Worm (Caenorhabditis elegans) whole organism, early embryonic: ENCODE measurements around the gene ugt-50.

Experiments
- F13C5.2 ChIP-seq: sonication (generic microtip); optimal IDR thresholded peaks from 2 replicates; lab custom pipeline; 2017; ENCODE audit warnings: mild to moderate bottlenecking, missing genetic modification characterization, inconsistent platforms, missing compliant biosample characterization
- ama-1 ChIP-seq: fragments of 150-350 bp; optimal IDR thresholded peaks from 2 replicates; lab custom pipeline; 2014
- ceh-36 ChIP-seq: sonication (generic microtip); optimal IDR thresholded peaks from 2 replicates; lab custom pipeline; 2016; ENCODE audit warnings: missing genetic modification characterization, inconsistent platforms, missing compliant biosample characterization
- hmbx-1 ChIP-seq: sonication (generic microtip); optimal IDR thresholded peaks from 2 replicates; lab custom pipeline; 2016; ENCODE audit warnings: mild to moderate bottlenecking, missing genetic modification characterization, missing compliant biosample characterization
- hmg-4 ChIP-seq: fragments of 200-800 bp; sonication (Bioruptor generic); optimal IDR thresholded peaks from 2 replicates; lab custom pipeline; 2018; ENCODE audit warnings: mild to moderate bottlenecking, missing genetic modification characterization, missing compliant biosample characterization
- scrt-1 ChIP-seq: fragments of 200-800 bp; sonication (Bioruptor generic); IDR thresholded peaks from 2 replicates; pipeline ENCODE4 v1.3.6; 2022; ENCODE audit warnings: missing genetic modification characterization, missing compliant biosample characterization
- sea-1 ChIP-seq: fragments of 200-800 bp; sonication (Bioruptor generic); conservative IDR thresholded peaks from 2 replicates; pipeline ENCODE4 v1.3.6; 2022; ENCODE audit warnings: missing genetic modification characterization, missing compliant biosample characterization
- tbx-37 ChIP-seq: fragments of 200-800 bp; sonication (Bioruptor generic); conservative IDR thresholded peaks from 2 replicates; pipeline ENCODE4 v1.3.6; 2022; ENCODE audit warnings: missing genetic modification reagents, missing genetic modification characterization, missing compliant biosample characterization
- tra-4 ChIP-seq: sonication (generic microtip); optimal IDR thresholded peaks from 2 replicates; lab custom pipeline; 2017; ENCODE audit warnings: missing genetic modification characterization, missing compliant biosample characterization

DNA sequence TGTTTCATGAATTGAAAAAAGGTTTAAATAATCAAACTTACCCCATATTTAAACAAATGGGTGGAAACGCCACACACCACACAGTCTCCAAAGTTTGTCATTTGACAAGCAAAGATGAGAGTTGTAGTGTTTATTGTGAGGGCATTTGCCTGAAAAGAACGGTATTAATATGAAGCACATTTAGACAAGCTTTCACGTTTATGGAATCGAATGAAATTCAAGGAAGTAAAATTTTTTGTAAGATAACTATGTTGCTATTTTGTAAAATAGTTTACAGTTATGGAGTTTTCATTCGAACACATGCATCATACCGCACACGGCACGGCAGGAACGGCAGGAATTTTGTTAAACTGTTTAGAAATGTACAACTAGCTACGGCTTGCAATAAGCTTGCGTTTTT lies 13.3 kb downstream of the ugt-50 start, which contains the start of gene nhr-272:
- TF ChIP-seq ceh-36 (no peak), hmg-4 (GFP tag; lab: Kevin White, UChicago) (no peak), scrt-1 (no peak), ama-1 (lab: Kevin White, UChicago) (no peak), sea-1 (GFP tag; lab: Robert Waterston, UW) (no peak), hmbx-1 (tag; lab: Kevin White, UChicago) (no peak), F13C5.2 (tag; lab: Kevin White, UChicago) (no peak), tra-4 (tag; lab: Kevin White, UChicago) (no peak), tbx-37 (no peak)
